Worm (Caenorhabditis elegans): Measurements from ENCODE around the gene atgl-1.

DNA sequence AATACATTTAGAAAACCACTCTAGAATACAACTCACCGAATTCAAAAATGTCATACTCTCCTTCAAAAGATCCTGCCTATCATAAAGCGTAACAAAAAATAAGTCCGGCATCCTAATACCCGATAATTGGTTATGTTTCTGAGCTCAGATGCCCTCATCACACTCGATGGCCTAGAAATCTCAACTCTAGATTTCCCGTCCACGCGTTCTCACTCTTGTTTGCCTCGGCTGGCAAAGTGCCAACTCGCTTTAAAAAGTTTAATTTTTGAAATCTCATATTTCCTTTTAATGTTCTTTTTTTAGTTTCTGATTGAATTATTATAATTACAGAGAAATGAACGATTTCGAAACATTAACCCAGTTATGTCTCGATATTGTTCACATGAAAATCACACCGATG, 51.5 kb downstream of the atgl-1 start, which contains the start of the genes C56G2.15 and thoc-2:
- TF ChIP-seq pes-1 (GFP tag; IDR thresholded peaks at IDR 0.05) (no peak), ama-1 (optimal IDR thresholded peaks at IDR 0.05) (no peak), ceh-36 (tag; optimal IDR thresholded peaks at IDR 0.05) (no peak), F13C5.2 (tag; optimal IDR thresholded peaks at IDR 0.05) (no peak), ets-7 (tag; optimal IDR thresholded peaks at IDR 0.05) (no peak), tra-4 (tag; optimal IDR thresholded peaks at IDR 0.05) (no peak), flt-1 (GFP tag; IDR thresholded peaks at IDR 0.05) (no peak), scrt-1 (GFP tag; IDR thresholded peaks at IDR 0.05) (no peak), hmbx-1 (tag; optimal IDR thresholded peaks at IDR 0.05) (no peak), tbx-11 (GFP tag; IDR thresholded peaks at IDR 0.05) (no peak)

All from whole organism, early embryonic.